Fruit fly (Drosophila melanogaster): ENCODE data around the gene Ets96B.
A peak's percentile ranks its signal among the peaks of the same experiment; 100 is the strongest.

The Ets96B gene

DNA sequence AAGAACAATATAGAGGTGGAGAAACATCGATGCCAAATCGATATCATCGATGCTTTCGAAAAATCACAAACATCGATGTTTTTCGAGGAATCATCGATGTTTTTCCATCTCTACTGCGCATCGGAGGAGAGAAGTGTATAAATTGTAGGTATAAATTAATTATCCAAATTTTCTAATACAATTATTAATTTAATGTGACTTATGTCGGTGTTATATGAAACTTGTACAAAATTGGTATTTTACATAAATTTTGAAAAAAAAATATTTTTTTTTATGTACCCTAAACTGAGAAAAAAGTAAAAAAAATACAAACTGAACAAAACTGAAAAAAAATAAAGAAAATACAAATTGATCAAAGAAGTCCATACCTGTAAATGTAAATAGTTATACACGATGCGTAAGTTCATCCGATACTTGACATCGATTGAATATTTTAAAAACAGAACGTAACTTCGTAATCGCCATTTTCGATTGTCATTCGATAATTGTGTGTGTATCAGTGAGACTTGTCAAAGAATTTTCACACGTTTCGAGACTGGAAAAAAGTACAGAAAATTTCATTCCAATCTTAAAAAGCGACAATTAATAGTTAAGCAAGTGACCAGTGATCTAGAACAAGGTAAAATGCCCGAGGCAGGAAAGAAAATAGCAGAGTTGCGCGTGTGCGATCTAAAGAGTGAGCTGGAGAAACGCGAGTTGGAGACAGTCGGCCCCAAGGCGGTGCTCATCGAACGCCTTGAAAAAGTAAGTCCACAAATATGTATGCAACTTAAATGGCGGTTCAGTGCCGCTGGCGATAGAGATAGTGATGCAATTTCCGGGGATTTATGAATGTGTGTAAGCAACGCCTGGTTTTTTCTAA, 29.4 kb downstream of the Ets96B start, which contains the start of the genes CG5808 and Saf-B:
TSS of gene CG5808 (minus strand) at position 15 of the 862 bp plus-strand sequence.
TSS of gene Saf-B (plus strand) at position 472 of the 862 bp plus-strand sequence.
- no peak for TF ChIP-seq CG14050 (GFP tag; IDR thresholded peaks at IDR 0.05)
- peak in 1 of 2 experiments; percentile 37 for TF ChIP-seq crp (GFP tag; optimal IDR thresholded peaks at IDR 0.05)
- no peak for TF ChIP-seq CG15269 (tag; optimal IDR thresholded peaks at IDR 0.05)
- TF ChIP-seq Optix (GFP tag; IDR thresholded peaks at IDR 0.05), result no peak
- no peak for TF ChIP-seq pnt (GFP tag; optimal IDR thresholded peaks at IDR 0.05)
- no peak for TF ChIP-seq sug (tag; optimal IDR thresholded peaks at IDR 0.05)
- TF ChIP-seq NC2α (GFP tag; optimal IDR thresholded peaks at IDR 0.05), result no peak
- TF ChIP-seq CG1792 (GFP tag; optimal IDR thresholded peaks at IDR 0.05), result no peak
- TF ChIP-seq ssp (GFP tag; IDR thresholded peaks at IDR 0.05), result peak; percentile 66
- peak; percentile 55 for TF ChIP-seq tin (GFP tag; optimal IDR thresholded peaks at IDR 0.05)
- TF ChIP-seq exex (tag; optimal IDR thresholded peaks at IDR 0.05), result no peak
- TF ChIP-seq Nf-YB (GFP tag; optimal IDR thresholded peaks at IDR 0.05), result no peak
- no peak for TF ChIP-seq CHES-1-like (GFP tag; optimal IDR thresholded peaks at IDR 0.05)
- TF ChIP-seq gcm2 (GFP tag; optimal IDR thresholded peaks at IDR 0.05), result no peak
- TF ChIP-seq CG12659 (GFP tag; optimal IDR thresholded peaks at IDR 0.05), result peak; percentile 63
- TF ChIP-seq CG11085 (GFP tag; IDR thresholded peaks at IDR 0.05), result no peak
- no peak for TF ChIP-seq ase (GFP tag; IDR thresholded peaks at IDR 0.05)
- no peak for TF ChIP-seq cas (GFP tag; IDR thresholded peaks at IDR 0.05)
- no peak for TF ChIP-seq CG11247 (GFP tag; IDR thresholded peaks at IDR 0.05)
- TF ChIP-seq zfh2 (GFP tag; optimal IDR thresholded peaks at IDR 0.05), result peak; percentile 31
- TF ChIP-seq gsb-n (tag; optimal IDR thresholded peaks at IDR 0.05), result no peak
- TF ChIP-seq Fer2 (tag; optimal IDR thresholded peaks at IDR 0.05), result no peak
- TF ChIP-seq CG31441 (GFP tag; IDR thresholded peaks at IDR 0.05), result no peak
- no peak for TF ChIP-seq chn (GFP tag; optimal IDR thresholded peaks at IDR 0.05)
- TF ChIP-seq CG9437 (GFP tag; optimal IDR thresholded peaks at IDR 0.05), result peak; percentile 86
- TF ChIP-seq CG15601 (tag; optimal IDR thresholded peaks at IDR 0.05), result no peak
- TF ChIP-seq CG7963 (GFP tag; IDR thresholded peaks at IDR 0.05; ENCODE audit: partially characterized antibody), result peak; percentile 81
- TF ChIP-seq CG3163 (GFP tag; optimal IDR thresholded peaks at IDR 0.05), result no peak
- no peak for TF ChIP-seq sens-2 (GFP tag; IDR thresholded peaks at IDR 0.05)
- TF ChIP-seq Myb (GFP tag; optimal IDR thresholded peaks at IDR 0.05), result no peak
- no peak for TF ChIP-seq croc (GFP tag; conservative IDR thresholded peaks at IDR 0.05)
- TF ChIP-seq Ssrp (tag; optimal IDR thresholded peaks at IDR 0.05), result peak; percentile 41
- peak; percentile 50; the same call in 2 of the 3 replicates for TF ChIP-seq mld (GFP tag; IDR thresholded peaks at IDR 0.05; ENCODE audit: partially characterized antibody)
- TF ChIP-seq kay (GFP tag; optimal IDR thresholded peaks at IDR 0.05), result peak; percentile 54
- TF ChIP-seq CG12155 (GFP tag; optimal IDR thresholded peaks at IDR 0.05), result peak; percentile 44
- TF ChIP-seq CG34422 (GFP tag; IDR thresholded peaks at IDR 0.05), result no peak; the same call in 2 of the 3 replicates
- TF ChIP-seq Hr39 (optimal IDR thresholded peaks at IDR 0.05), result no peak
- peak; percentile 86 for TF ChIP-seq Scr (GFP tag; IDR thresholded peaks at IDR 0.05; ENCODE audit: partially characterized antibody)
- TF ChIP-seq tap (tag; optimal IDR thresholded peaks at IDR 0.05), result no peak
- TF ChIP-seq nerfin-1 (tag; optimal IDR thresholded peaks at IDR 0.05), result peak; percentile 49
- TF ChIP-seq bowl (GFP tag; IDR thresholded peaks at IDR 0.05), result no peak; the same call in 1 of the 2 replicates
- TF ChIP-seq CG6689 (GFP tag; IDR thresholded peaks at IDR 0.05), result peak; percentile 70
- peak; percentile 63 for TF ChIP-seq tgo (GFP tag; IDR thresholded peaks at IDR 0.05)
- TF ChIP-seq CG16863 (GFP tag; optimal IDR thresholded peaks at IDR 0.05), result no peak
- TF ChIP-seq HHEX (GFP tag; optimal IDR thresholded peaks at IDR 0.05), result no peak
- TF ChIP-seq Sox102F (GFP tag; optimal IDR thresholded peaks at IDR 0.05), result no peak
- TF ChIP-seq fd102C (GFP tag; optimal IDR thresholded peaks at IDR 0.05), result no peak
- TF ChIP-seq CG2202 (tag; optimal IDR thresholded peaks at IDR 0.05), result no peak
- TF ChIP-seq CG9727 (GFP tag; optimal IDR thresholded peaks at IDR 0.05), result peak; percentile 76
- TF ChIP-seq crol (GFP tag; IDR thresholded peaks at IDR 0.05), result no peak
